Worm (Caenorhabditis elegans) whole organism, L2 larva: ENCODE measurements around the gene Y77E11A.16.
A peak's percentile ranks its signal among the peaks of the same experiment; 100 is the strongest.

ENCODE experiments used
- C34F6.9 ChIP-seq: fragments of 150-350 bp; optimal IDR thresholded peaks from 2 replicates; lab custom pipeline; 2014; ENCODE audit warnings: missing biosample characterization, missing genetic modification characterization
- F13H6.1 ChIP-seq: sonication (generic microtip); optimal IDR thresholded peaks from 2 replicates; lab custom pipeline; 2016; ENCODE audit warnings: missing genetic modification characterization, missing compliant biosample characterization
- R02D3.7 ChIP-seq: fragments of 150-350 bp; optimal IDR thresholded peaks from 2 replicates; lab custom pipeline; 2014; ENCODE audit warnings: missing biosample characterization, missing genetic modification characterization
- Y55F3AM.14 ChIP-seq: fragments of 200-800 bp; sonication (Bioruptor generic); optimal IDR thresholded peaks from 2 replicates; lab custom pipeline; 2018; ENCODE audit warnings: mild to moderate bottlenecking, missing genetic modification characterization, missing compliant biosample characterization
- ZK546.5 ChIP-seq: sonication (generic microtip); optimal IDR thresholded peaks from 2 replicates; lab custom pipeline; 2017; ENCODE audit warnings: missing biosample characterization, missing genetic modification characterization
- alr-1 ChIP-seq: fragments of 150-350 bp; optimal IDR thresholded peaks from 2 replicates; lab custom pipeline; 2014; ENCODE audit warnings: missing biosample characterization, missing genetic modification characterization
- ama-1 ChIP-seq: fragments of 150-350 bp; optimal IDR thresholded peaks from 2 replicates; lab custom pipeline; 2018; ENCODE audit warnings: inconsistent platforms
- blmp-1 ChIP-seq: sonication (generic microtip); optimal IDR thresholded peaks from 2 replicates; lab custom pipeline; 2017; ENCODE audit warnings: missing genetic modification characterization, mild to moderate bottlenecking, missing compliant biosample characterization, antibody characterized with exemption, moderate library complexity; ENCODE audit not compliant: insufficient read depth
- ceh-16 ChIP-seq: fragments of 150-350 bp; optimal IDR thresholded peaks from 2 replicates; lab custom pipeline; 2014; ENCODE audit warnings: missing biosample characterization, missing genetic modification characterization
- ceh-82 ChIP-seq: fragments of 150-350 bp; optimal IDR thresholded peaks from 2 replicates; lab custom pipeline; 2014; ENCODE audit warnings: missing biosample characterization, missing genetic modification characterization
- crh-2 ChIP-seq: sonication (generic microtip); optimal IDR thresholded peaks from 2 replicates; lab custom pipeline; 2017; ENCODE audit warnings: missing biosample characterization, missing genetic modification characterization
- egl-27 ChIP-seq: sonication (generic microtip); optimal IDR thresholded peaks from 3 replicates; lab custom pipeline; 2017; ENCODE audit warnings: missing biosample characterization, missing genetic modification reagents, missing genetic modification characterization
- elt-1 ChIP-seq: fragments of 150-350 bp; optimal IDR thresholded peaks from 2 replicates; lab custom pipeline; 2014; ENCODE audit warnings: missing biosample characterization, missing genetic modification characterization
- elt-3 ChIP-seq: sonication (generic microtip); optimal IDR thresholded peaks from 2 replicates; lab custom pipeline; 2017; ENCODE audit warnings: missing biosample characterization, missing genetic modification characterization
- fos-1 ChIP-seq: fragments of 150-350 bp; optimal IDR thresholded peaks from 2 replicates; lab custom pipeline; 2014; ENCODE audit warnings: missing biosample characterization, missing genetic modification characterization
- gmeb-1 ChIP-seq: fragments of 150-350 bp; optimal IDR thresholded peaks from 2 replicates; lab custom pipeline; 2014; ENCODE audit warnings: missing biosample characterization, missing genetic modification characterization
- lin-11 ChIP-seq: fragments of 150-350 bp; sonication (generic microtip); optimal IDR thresholded peaks from 2 replicates; lab custom pipeline; 2014; ENCODE audit warnings: missing biosample characterization, missing genetic modification characterization, inconsistent platforms, mixed read lengths
- lin-13 ChIP-seq: fragments of 150-350 bp; optimal IDR thresholded peaks from 2 replicates; lab custom pipeline; 2014; ENCODE audit warnings: missing biosample characterization, missing genetic modification reagents, missing genetic modification characterization
- lsy-2 ChIP-seq, 2 experiments: fragments of 150-350 bp in 1 of 2; sonication (generic microtip) in 1 of 2; optimal IDR thresholded peaks; 2 replicates each; lab custom pipeline; 2014 to 2017; ENCODE audit warnings: missing biosample characterization in 2 of 2, missing genetic modification characterization in 2 of 2
- mab-5 ChIP-seq: fragments of 150-350 bp; optimal IDR thresholded peaks from 2 replicates; lab custom pipeline; 2014; ENCODE audit warnings: missing biosample characterization, missing genetic modification characterization
- mbf-1 ChIP-seq: sonication (generic microtip); optimal IDR thresholded peaks from 2 replicates; lab custom pipeline; 2017; ENCODE audit warnings: missing biosample characterization, missing genetic modification characterization
- mdl-1 ChIP-seq, 2 experiments: fragments of 150-350 bp in 1 of 2; sonication (generic microtip) in 1 of 2; optimal IDR thresholded peaks; 2 replicates each; lab custom pipeline; 2017; ENCODE audit warnings: missing biosample characterization in 2 of 2, missing genetic modification characterization in 2 of 2
- nhr-10 ChIP-seq: sonication (generic microtip); optimal IDR thresholded peaks from 2 replicates; lab custom pipeline; 2017; ENCODE audit warnings: missing biosample characterization, missing genetic modification characterization
- nhr-11 ChIP-seq: fragments of 150-350 bp; optimal IDR thresholded peaks from 2 replicates; lab custom pipeline; 2014; ENCODE audit warnings: missing biosample characterization, missing genetic modification characterization
- nhr-12 ChIP-seq: fragments of 150-350 bp; optimal IDR thresholded peaks from 2 replicates; lab custom pipeline; 2014; ENCODE audit warnings: missing biosample characterization, missing genetic modification characterization
- nhr-129 ChIP-seq: fragments of 150-350 bp; optimal IDR thresholded peaks from 2 replicates; lab custom pipeline; 2014; ENCODE audit warnings: missing biosample characterization, missing genetic modification characterization
- nhr-21 ChIP-seq: fragments of 150-350 bp; optimal IDR thresholded peaks from 2 replicates; lab custom pipeline; 2014; ENCODE audit warnings: missing biosample characterization, missing genetic modification characterization
- nhr-25 ChIP-seq: fragments of 150-350 bp; sonication (generic microtip); optimal IDR thresholded peaks from 3 replicates; lab custom pipeline; 2014; ENCODE audit warnings: missing biosample characterization, missing genetic modification characterization
- nhr-6 ChIP-seq: fragments of 150-350 bp; optimal IDR thresholded peaks from 2 replicates; lab custom pipeline; 2014; ENCODE audit warnings: missing biosample characterization, missing genetic modification characterization
- nhr-77 ChIP-seq: fragments of 150-350 bp; optimal IDR thresholded peaks from 2 replicates; lab custom pipeline; 2014; ENCODE audit warnings: missing biosample characterization, missing genetic modification characterization
- peb-1 ChIP-seq: fragments of 150-350 bp; optimal IDR thresholded peaks from 2 replicates; lab custom pipeline; 2014; ENCODE audit warnings: missing biosample characterization, missing genetic modification characterization
- skn-1 ChIP-seq: sonication (generic microtip); optimal IDR thresholded peaks from 2 replicates; lab custom pipeline; 2017; ENCODE audit warnings: missing biosample characterization, missing genetic modification characterization
- sma-3 ChIP-seq: sonication (generic microtip); optimal IDR thresholded peaks from 2 replicates; lab custom pipeline; 2016; ENCODE audit warnings: missing genetic modification reagents, missing genetic modification characterization, missing compliant biosample characterization
- sma-9 ChIP-seq, 2 experiments: fragments of 150-350 bp in 1 of 2; sonication (generic microtip) in 1 of 2; optimal IDR thresholded peaks; 2 replicates each; lab custom pipeline; 2014 to 2016; ENCODE audit warnings: missing genetic modification characterization in 2 of 2, mild to moderate bottlenecking in 1 of 2, missing biosample characterization in 1 of 2, missing compliant biosample characterization in 1 of 2, missing genetic modification reagents in 1 of 2, moderate library complexity in 1 of 2
- snpc-4 ChIP-seq: fragments of 150-350 bp; optimal IDR thresholded peaks from 2 replicates; lab custom pipeline; 2014; ENCODE audit warnings: missing biosample characterization, missing genetic modification characterization
- zag-1 ChIP-seq: fragments of 150-350 bp; optimal IDR thresholded peaks from 2 replicates; lab custom pipeline; 2014; ENCODE audit warnings: missing biosample characterization, missing genetic modification characterization
- ztf-4 ChIP-seq: fragments of 150-350 bp; optimal IDR thresholded peaks from 2 replicates; lab custom pipeline; 2014; ENCODE audit warnings: missing biosample characterization, missing genetic modification characterization

The Y77E11A.16 gene

ce11 chrIV:1454194-1454593 is 31.0 kb upstream of the Y77E11A.16 start:
- TF ChIP-seq sma-3 (GFP tag; lab: Kevin White, UChicago) = peak; percentile 74
- no peak for TF ChIP-seq ceh-82 (tag; lab: Kevin White, UChicago)
- TF ChIP-seq gmeb-1 (tag; lab: Kevin White, UChicago) = peak; percentile 61
- peak in 1 of 2 experiments; percentile 40 for TF ChIP-seq lsy-2 (tag; optimal IDR thresholded peaks at IDR 0.05; lab: Kevin White, UChicago)
- TF ChIP-seq snpc-4 = no peak
- TF ChIP-seq C34F6.9 (tag; lab: Kevin White, UChicago) = no peak
- no peak for TF ChIP-seq blmp-1 (tag; lab: Kevin White, UChicago)
- no peak for TF ChIP-seq nhr-11
- peak; percentile 93 for TF ChIP-seq crh-2 (tag; lab: Kevin White, UChicago)
- TF ChIP-seq mdl-1 (tag; optimal IDR thresholded peaks at IDR 0.05; lab: Kevin White, UChicago) = peak in 1 of 2 experiments; percentile 12
- TF ChIP-seq nhr-6 (tag; lab: Kevin White, UChicago) = peak; percentile 15
- TF ChIP-seq elt-1 (tag; lab: Kevin White, UChicago) = no peak
- no peak for TF ChIP-seq ceh-16 (tag; lab: Kevin White, UChicago)
- no peak for TF ChIP-seq mab-5 (tag; lab: Kevin White, UChicago)
- TF ChIP-seq peb-1 (tag; lab: Kevin White, UChicago) = no peak
- peak; percentile 82 for TF ChIP-seq sma-9 (GFP tag; optimal IDR thresholded peaks at IDR 0.05; lab: Kevin White, UChicago)
- no peak for TF ChIP-seq sma-9 (tag; optimal IDR thresholded peaks at IDR 0.05; lab: Kevin White, UChicago)
- peak; percentile 41 for TF ChIP-seq nhr-129 (tag; lab: Kevin White, UChicago)
- TF ChIP-seq nhr-21 (tag; lab: Kevin White, UChicago) = no peak
- no peak for TF ChIP-seq egl-27 (tag; lab: Kevin White, UChicago)
- TF ChIP-seq nhr-77 (tag; lab: Kevin White, UChicago) = no peak
- peak; percentile 62 for TF ChIP-seq nhr-25 (tag; lab: Kevin White, UChicago)
- TF ChIP-seq zag-1 (tag; lab: Kevin White, UChicago) = no peak
- TF ChIP-seq fos-1 (tag; lab: Kevin White, UChicago) = peak; percentile 70
- peak; percentile 37 for TF ChIP-seq skn-1 (tag; lab: Kevin White, UChicago)
- TF ChIP-seq nhr-10 (tag; lab: Kevin White, UChicago) = no peak
- peak; percentile 46 for TF ChIP-seq F13H6.1 (tag; lab: Kevin White, UChicago)

ce11 chrIV:1455006-1455405 is 30.2 kb upstream of the Y77E11A.16 start:
- no peak for TF ChIP-seq mab-5 (tag; lab: Kevin White, UChicago)
- peak; percentile 6 for TF ChIP-seq nhr-25 (tag; lab: Kevin White, UChicago)
- TF ChIP-seq nhr-129 (tag; lab: Kevin White, UChicago) = peak; percentile 18
- no peak for TF ChIP-seq nhr-10 (tag; lab: Kevin White, UChicago)
- no peak for TF ChIP-seq ama-1 (lab: Kevin White, UChicago)
- TF ChIP-seq lsy-2 (tag; optimal IDR thresholded peaks at IDR 0.05; lab: Kevin White, UChicago) = no peak
- peak; percentile 41 for TF ChIP-seq F13H6.1 (tag; lab: Kevin White, UChicago)
- no peak for TF ChIP-seq peb-1 (tag; lab: Kevin White, UChicago)
- peak; percentile 62 for TF ChIP-seq sma-9 (GFP tag; optimal IDR thresholded peaks at IDR 0.05; lab: Kevin White, UChicago)
- TF ChIP-seq sma-9 (tag; optimal IDR thresholded peaks at IDR 0.05; lab: Kevin White, UChicago) = no peak
- peak; percentile 87 for TF ChIP-seq fos-1 (tag; lab: Kevin White, UChicago)

DNA sequence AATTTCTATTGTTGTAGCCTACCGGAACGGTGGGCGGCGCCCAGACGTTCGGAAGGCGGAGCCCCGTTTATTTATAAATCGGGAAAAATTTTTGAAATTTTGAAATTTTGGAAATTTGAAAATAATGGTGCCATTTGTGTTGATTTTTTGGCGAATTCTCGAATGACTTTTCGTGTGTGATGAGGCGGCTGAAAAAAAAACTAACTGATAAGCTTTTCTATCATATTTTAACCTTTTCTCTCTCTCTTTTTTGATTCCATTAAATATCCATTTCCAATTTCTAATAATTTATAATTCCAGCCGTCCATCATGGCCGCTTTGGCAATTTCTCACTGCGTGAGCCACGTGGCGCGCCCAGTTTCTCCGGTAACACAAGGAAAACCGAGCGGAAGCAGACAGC is 28.4 kb upstream of the Y77E11A.16 start, which contains the start of gene nadk-1:
TSS of gene nadk-1 (plus strand) at position 301 of the 400 bp plus-strand sequence.
- no peak for TF ChIP-seq F13H6.1 (tag; lab: Kevin White, UChicago)
- TF ChIP-seq blmp-1 (tag; lab: Kevin White, UChicago) = no peak
- TF ChIP-seq mdl-1 (tag; optimal IDR thresholded peaks at IDR 0.05; lab: Kevin White, UChicago) = no peak
- TF ChIP-seq mbf-1 (tag; lab: Kevin White, UChicago) = no peak
- TF ChIP-seq lin-13 = no peak
- no peak for TF ChIP-seq elt-1 (tag; lab: Kevin White, UChicago)
- TF ChIP-seq alr-1 (tag; lab: Kevin White, UChicago) = no peak
- no peak for TF ChIP-seq nhr-12 (tag; lab: Kevin White, UChicago)
- no peak for TF ChIP-seq ztf-4 (tag; lab: Kevin White, UChicago)
- no peak for TF ChIP-seq zag-1 (tag; lab: Kevin White, UChicago)
- TF ChIP-seq lin-11 (tag; lab: Kevin White, UChicago) = no peak
- no peak for TF ChIP-seq nhr-129 (tag; lab: Kevin White, UChicago)
- TF ChIP-seq peb-1 (tag; lab: Kevin White, UChicago) = no peak
- no peak for TF ChIP-seq mab-5 (tag; lab: Kevin White, UChicago)

- TF ChIP-seq R02D3.7 (tag; lab: Kevin White, UChicago) = no peak
- TF ChIP-seq ZK546.5 (tag; lab: Kevin White, UChicago) = no peak
- peak; percentile 32 for TF ChIP-seq Y55F3AM.14 (GFP tag; lab: Kevin White, UChicago)
- no peak for TF ChIP-seq mbf-1 (tag; lab: Kevin White, UChicago)
- TF ChIP-seq alr-1 (tag; lab: Kevin White, UChicago) = no peak
- no peak for TF ChIP-seq elt-3 (tag; lab: Kevin White, UChicago)
Measured at ce11 chrIV:1458192-1458591, 27.0 kb upstream of the Y77E11A.16 start.
